Worm (Caenorhabditis elegans) whole organism, L2 larva: ENCODE results near the gene F58B4.5.

Experiments
- C34F6.9 ChIP-seq: fragments of 150-350 bp; optimal IDR thresholded peaks from 2 replicates; lab custom pipeline; 2014; ENCODE audit warnings: missing biosample characterization, missing genetic modification characterization
- F13H6.1 ChIP-seq: sonication (generic microtip); optimal IDR thresholded peaks from 2 replicates; lab custom pipeline; 2016; ENCODE audit warnings: missing genetic modification characterization, missing compliant biosample characterization
- R02D3.7 ChIP-seq: fragments of 150-350 bp; optimal IDR thresholded peaks from 2 replicates; lab custom pipeline; 2014; ENCODE audit warnings: missing biosample characterization, missing genetic modification characterization
- Y55F3AM.14 ChIP-seq: fragments of 200-800 bp; sonication (Bioruptor generic); optimal IDR thresholded peaks from 2 replicates; lab custom pipeline; 2018; ENCODE audit warnings: mild to moderate bottlenecking, missing genetic modification characterization, missing compliant biosample characterization
- ZK546.5 ChIP-seq: sonication (generic microtip); optimal IDR thresholded peaks from 2 replicates; lab custom pipeline; 2017; ENCODE audit warnings: missing biosample characterization, missing genetic modification characterization
- aly-2 ChIP-seq: fragments of 150-350 bp; optimal IDR thresholded peaks from 2 replicates; lab custom pipeline; 2014; ENCODE audit warnings: missing biosample characterization, missing genetic modification characterization
- ama-1 ChIP-seq: fragments of 150-350 bp; optimal IDR thresholded peaks from 2 replicates; lab custom pipeline; 2018; ENCODE audit warnings: inconsistent platforms
- blmp-1 ChIP-seq: sonication (generic microtip); optimal IDR thresholded peaks from 2 replicates; lab custom pipeline; 2017; ENCODE audit warnings: missing genetic modification characterization, mild to moderate bottlenecking, missing compliant biosample characterization, antibody characterized with exemption, moderate library complexity; ENCODE audit not compliant: insufficient read depth
- ceh-82 ChIP-seq: fragments of 150-350 bp; optimal IDR thresholded peaks from 2 replicates; lab custom pipeline; 2014; ENCODE audit warnings: missing biosample characterization, missing genetic modification characterization
- crh-2 ChIP-seq: sonication (generic microtip); optimal IDR thresholded peaks from 2 replicates; lab custom pipeline; 2017; ENCODE audit warnings: missing biosample characterization, missing genetic modification characterization
- egl-27 ChIP-seq: sonication (generic microtip); optimal IDR thresholded peaks from 3 replicates; lab custom pipeline; 2017; ENCODE audit warnings: missing biosample characterization, missing genetic modification reagents, missing genetic modification characterization
- elt-1 ChIP-seq: fragments of 150-350 bp; optimal IDR thresholded peaks from 2 replicates; lab custom pipeline; 2014; ENCODE audit warnings: missing biosample characterization, missing genetic modification characterization
- elt-3 ChIP-seq: sonication (generic microtip); optimal IDR thresholded peaks from 2 replicates; lab custom pipeline; 2017; ENCODE audit warnings: missing biosample characterization, missing genetic modification characterization
- gmeb-1 ChIP-seq: fragments of 150-350 bp; optimal IDR thresholded peaks from 2 replicates; lab custom pipeline; 2014; ENCODE audit warnings: missing biosample characterization, missing genetic modification characterization
- lin-11 ChIP-seq: fragments of 150-350 bp; sonication (generic microtip); optimal IDR thresholded peaks from 2 replicates; lab custom pipeline; 2014; ENCODE audit warnings: missing biosample characterization, missing genetic modification characterization, inconsistent platforms, mixed read lengths
- lin-13 ChIP-seq: fragments of 150-350 bp; optimal IDR thresholded peaks from 2 replicates; lab custom pipeline; 2014; ENCODE audit warnings: missing biosample characterization, missing genetic modification reagents, missing genetic modification characterization
- lin-39 ChIP-seq: fragments of 150-350 bp; optimal IDR thresholded peaks from 2 replicates; lab custom pipeline; 2014; ENCODE audit warnings: missing biosample characterization, missing genetic modification reagents, missing genetic modification characterization
- lsy-2 ChIP-seq, 2 experiments: fragments of 150-350 bp in 1 of 2; sonication (generic microtip) in 1 of 2; optimal IDR thresholded peaks; 2 replicates each; lab custom pipeline; 2014 to 2017; ENCODE audit warnings: missing biosample characterization in 2 of 2, missing genetic modification characterization in 2 of 2
- mab-5 ChIP-seq: fragments of 150-350 bp; optimal IDR thresholded peaks from 2 replicates; lab custom pipeline; 2014; ENCODE audit warnings: missing biosample characterization, missing genetic modification characterization
- mdl-1 ChIP-seq, 2 experiments: fragments of 150-350 bp in 1 of 2; sonication (generic microtip) in 1 of 2; optimal IDR thresholded peaks; 2 replicates each; lab custom pipeline; 2017; ENCODE audit warnings: missing biosample characterization in 2 of 2, missing genetic modification characterization in 2 of 2
- nhr-10 ChIP-seq: sonication (generic microtip); optimal IDR thresholded peaks from 2 replicates; lab custom pipeline; 2017; ENCODE audit warnings: missing biosample characterization, missing genetic modification characterization
- nhr-11 ChIP-seq: fragments of 150-350 bp; optimal IDR thresholded peaks from 2 replicates; lab custom pipeline; 2014; ENCODE audit warnings: missing biosample characterization, missing genetic modification characterization
- nhr-12 ChIP-seq: fragments of 150-350 bp; optimal IDR thresholded peaks from 2 replicates; lab custom pipeline; 2014; ENCODE audit warnings: missing biosample characterization, missing genetic modification characterization
- nhr-129 ChIP-seq: fragments of 150-350 bp; optimal IDR thresholded peaks from 2 replicates; lab custom pipeline; 2014; ENCODE audit warnings: missing biosample characterization, missing genetic modification characterization
- nhr-21 ChIP-seq: fragments of 150-350 bp; optimal IDR thresholded peaks from 2 replicates; lab custom pipeline; 2014; ENCODE audit warnings: missing biosample characterization, missing genetic modification characterization
- nhr-23 ChIP-seq: fragments of 150-350 bp; optimal IDR thresholded peaks from 2 replicates; lab custom pipeline; 2014; ENCODE audit warnings: missing biosample characterization, missing genetic modification reagents, missing genetic modification characterization
- nhr-25 ChIP-seq: fragments of 150-350 bp; sonication (generic microtip); optimal IDR thresholded peaks from 3 replicates; lab custom pipeline; 2014; ENCODE audit warnings: missing biosample characterization, missing genetic modification characterization
- peb-1 ChIP-seq: fragments of 150-350 bp; optimal IDR thresholded peaks from 2 replicates; lab custom pipeline; 2014; ENCODE audit warnings: missing biosample characterization, missing genetic modification characterization
- sem-4 ChIP-seq: fragments of 150-350 bp; optimal IDR thresholded peaks from 2 replicates; lab custom pipeline; 2014; ENCODE audit warnings: missing biosample characterization, missing genetic modification reagents, missing genetic modification characterization
- skn-1 ChIP-seq: sonication (generic microtip); optimal IDR thresholded peaks from 2 replicates; lab custom pipeline; 2017; ENCODE audit warnings: missing biosample characterization, missing genetic modification characterization
- sma-3 ChIP-seq: sonication (generic microtip); optimal IDR thresholded peaks from 2 replicates; lab custom pipeline; 2016; ENCODE audit warnings: missing genetic modification reagents, missing genetic modification characterization, missing compliant biosample characterization
- sma-9 ChIP-seq, 2 experiments: fragments of 150-350 bp in 1 of 2; sonication (generic microtip) in 1 of 2; optimal IDR thresholded peaks; 2 replicates each; lab custom pipeline; 2014 to 2016; ENCODE audit warnings: missing genetic modification characterization in 2 of 2, mild to moderate bottlenecking in 1 of 2, missing biosample characterization in 1 of 2, missing compliant biosample characterization in 1 of 2, missing genetic modification reagents in 1 of 2, moderate library complexity in 1 of 2
- snpc-4 ChIP-seq: fragments of 150-350 bp; optimal IDR thresholded peaks from 2 replicates; lab custom pipeline; 2014; ENCODE audit warnings: missing biosample characterization, missing genetic modification characterization
- unc-39 ChIP-seq: fragments of 150-350 bp; optimal IDR thresholded peaks from 2 replicates; lab custom pipeline; 2014; ENCODE audit warnings: missing biosample characterization, missing genetic modification characterization
- unc-55 ChIP-seq: fragments of 150-350 bp; sonication (generic microtip); optimal IDR thresholded peaks from 3 replicates; lab custom pipeline; 2014; ENCODE audit warnings: missing biosample characterization, missing genetic modification reagents, missing genetic modification characterization
- unc-62 ChIP-seq: fragments of 150-350 bp; optimal IDR thresholded peaks from 2 replicates; lab custom pipeline; 2014; ENCODE audit warnings: missing biosample characterization, missing genetic modification reagents, missing genetic modification characterization
- zag-1 ChIP-seq: fragments of 150-350 bp; optimal IDR thresholded peaks from 2 replicates; lab custom pipeline; 2014; ENCODE audit warnings: missing biosample characterization, missing genetic modification characterization
- ztf-1 ChIP-seq: fragments of 200-800 bp; sonication (Bioruptor generic); conservative IDR thresholded peaks from 2 replicates; pipeline ENCODE4 v1.3.6; 2022; ENCODE audit warnings: missing genetic modification characterization, missing compliant biosample characterization
- ztf-11 ChIP-seq: sonication (generic microtip); optimal IDR thresholded peaks from 2 replicates; lab custom pipeline; 2017; ENCODE audit warnings: missing biosample characterization, missing genetic modification characterization

Gene F58B4.5

DNA sequence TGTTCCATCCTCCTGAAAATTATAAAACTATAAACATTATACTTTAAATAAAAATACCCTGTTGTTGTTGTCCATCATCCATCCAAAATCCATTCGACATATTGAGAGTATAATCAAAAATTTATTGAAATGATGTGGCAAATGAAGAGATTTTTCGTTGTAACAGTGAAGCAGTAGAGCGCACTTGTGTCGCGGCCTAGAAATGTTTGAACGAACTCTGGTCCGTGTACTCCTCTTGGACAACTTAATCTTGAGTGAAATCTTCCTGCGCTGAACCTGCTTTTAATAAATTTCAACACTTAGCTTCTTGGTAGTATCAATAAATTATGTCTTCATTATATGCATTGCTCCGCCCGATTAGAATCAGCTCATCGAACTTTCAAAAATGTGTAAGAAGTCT is 37.9 kb upstream of the F58B4.5 start, which contains the start of the genes F32D8.14 and F32D8.5 (continued):
- TF ChIP-seq lin-39 (tag; lab: Kevin White, UChicago) = no peak
- TF ChIP-seq sma-3 (GFP tag; lab: Kevin White, UChicago) = peak; percentile 84
- TF ChIP-seq nhr-25 (tag; lab: Kevin White, UChicago) = peak; percentile 76
- peak; percentile 73 for TF ChIP-seq ZK546.5 (tag; lab: Kevin White, UChicago)
- TF ChIP-seq mab-5 = peak; percentile 23
- TF ChIP-seq unc-39 = no peak
- TF ChIP-seq nhr-12 (tag; lab: Kevin White, UChicago) = no peak
- TF ChIP-seq nhr-23 (tag; lab: Kevin White, UChicago) = no peak
- peak; percentile 88 for TF ChIP-seq unc-55 (GFP tag; lab: Kevin White, UChicago)
- no peak for TF ChIP-seq elt-1
- TF ChIP-seq ztf-11 (tag; lab: Kevin White, UChicago) = no peak
- peak; percentile 70 for TF ChIP-seq blmp-1 (tag; lab: Kevin White, UChicago)
- peak; percentile 93 for TF ChIP-seq C34F6.9
- peak; percentile 2 for TF ChIP-seq egl-27 (tag; lab: Kevin White, UChicago)
- no peak for TF ChIP-seq R02D3.7 (tag; lab: Kevin White, UChicago)
- TF ChIP-seq lin-11 (tag; lab: Kevin White, UChicago) = peak; percentile 56
- peak; percentile 74 for TF ChIP-seq sem-4 (tag; lab: Kevin White, UChicago)
- TF ChIP-seq ama-1 (lab: Kevin White, UChicago) = no peak
- no peak for TF ChIP-seq nhr-11 (tag; lab: Kevin White, UChicago)
- no peak for TF ChIP-seq ztf-1 (GFP tag; lab: Robert Waterston, UW)
- TF ChIP-seq peb-1 (tag; lab: Kevin White, UChicago) = no peak
- peak; percentile 85 for TF ChIP-seq lin-13 (GFP tag; lab: Kevin White, UChicago)
- TF ChIP-seq unc-62 (GFP tag; lab: Kevin White, UChicago) = no peak
- no peak for TF ChIP-seq Y55F3AM.14 (GFP tag; lab: Kevin White, UChicago)
- TF ChIP-seq F13H6.1 = peak; percentile 85
- TF ChIP-seq nhr-21 (tag; lab: Kevin White, UChicago) = peak; percentile 69
- TF ChIP-seq mdl-1 (tag; optimal IDR thresholded peaks at IDR 0.05; lab: Kevin White, UChicago) = no peak
- peak; percentile 56 to 89 for TF ChIP-seq lsy-2 (tag; optimal IDR thresholded peaks at IDR 0.05; lab: Kevin White, UChicago)
- no peak for TF ChIP-seq elt-3

DNA sequence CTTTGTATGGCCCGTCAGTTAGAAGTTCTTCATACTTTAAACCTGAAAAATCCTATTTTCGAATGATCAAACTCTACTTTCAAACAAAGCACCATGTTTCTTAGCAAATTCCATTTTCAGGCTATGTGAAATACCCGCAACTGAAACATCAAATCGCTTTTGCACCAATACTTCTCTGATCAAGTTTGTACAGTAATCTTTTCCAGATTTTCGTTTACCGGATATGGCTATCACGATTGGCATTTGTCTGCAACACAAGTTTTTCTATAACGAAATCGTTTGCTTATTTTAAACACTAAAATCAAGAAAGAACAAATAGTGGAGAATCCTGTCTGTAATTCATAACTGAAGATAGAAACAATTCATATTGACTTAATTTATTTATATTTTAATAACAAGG is 36.2 kb upstream of the F58B4.5 start, which contains the start of gene F32D8.13:
TSS of gene F32D8.13 (minus strand) at position 249 of the 400 bp plus-strand sequence.
- TF ChIP-seq nhr-25 (tag; lab: Kevin White, UChicago) = peak; percentile 17
- no peak for TF ChIP-seq unc-39
- peak; percentile 0 for TF ChIP-seq gmeb-1 (tag; lab: Kevin White, UChicago)
- TF ChIP-seq ZK546.5 (tag; lab: Kevin White, UChicago) = peak; percentile 10
- peak in 1 of 2 experiments; percentile 0 for TF ChIP-seq lsy-2 (tag; optimal IDR thresholded peaks at IDR 0.05; lab: Kevin White, UChicago)
- TF ChIP-seq F13H6.1 = no peak
- no peak for TF ChIP-seq peb-1 (tag; lab: Kevin White, UChicago)
- TF ChIP-seq nhr-23 (tag; lab: Kevin White, UChicago) = no peak
- TF ChIP-seq ama-1 (lab: Kevin White, UChicago) = peak; percentile 56

DNA sequence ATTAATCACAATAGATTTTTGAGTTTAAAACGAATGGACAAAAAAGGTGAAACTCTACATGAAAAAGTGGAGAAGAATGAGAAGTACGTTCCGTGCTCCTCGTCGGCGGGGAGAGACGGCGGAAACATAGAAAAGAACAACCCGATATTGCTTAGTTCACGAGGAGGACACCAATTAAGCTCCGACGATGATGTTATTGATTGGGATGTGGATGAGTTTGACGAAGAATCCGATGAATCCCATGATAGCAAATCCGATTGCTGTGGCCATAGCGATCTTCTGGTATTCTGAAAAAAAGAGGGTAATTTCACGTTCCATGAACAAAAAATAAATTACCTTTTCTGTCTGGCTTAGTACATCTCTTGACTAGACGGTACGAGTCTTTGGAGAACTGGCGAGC is 35.8 kb upstream of the F58B4.5 start:
- no peak for TF ChIP-seq skn-1 (tag; lab: Kevin White, UChicago)

DNA sequence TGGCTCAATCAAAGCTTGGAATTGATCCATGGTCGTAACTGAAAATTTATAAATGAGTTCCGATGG is 35.6 kb upstream of the F58B4.5 start, which contains the start of gene sec-61.G:
TSS of gene sec-61.G (minus strand) at position 38 of the 66 bp plus-strand sequence.
- TF ChIP-seq aly-2 (tag; lab: Kevin White, UChicago) (no peak), snpc-4 (tag; lab: Kevin White, UChicago) (no peak), unc-55 (GFP tag; lab: Kevin White, UChicago) (no peak), elt-3 (no peak), sma-9 (GFP tag; optimal IDR thresholded peaks at IDR 0.05; lab: Kevin White, UChicago) (no peak), sma-9 (tag; optimal IDR thresholded peaks at IDR 0.05; lab: Kevin White, UChicago) (no peak), crh-2 (tag; lab: Kevin White, UChicago) (no peak), blmp-1 (tag; lab: Kevin White, UChicago) (no peak), lsy-2 (tag; optimal IDR thresholded peaks at IDR 0.05; lab: Kevin White, UChicago) (no peak), ceh-82 (no peak), nhr-23 (tag; lab: Kevin White, UChicago) (no peak), ztf-11 (tag; lab: Kevin White, UChicago) (no peak), sma-3 (GFP tag; lab: Kevin White, UChicago) (no peak), zag-1 (tag; lab: Kevin White, UChicago) (no peak), nhr-129 (tag; lab: Kevin White, UChicago) (no peak), Y55F3AM.14 (GFP tag; lab: Kevin White, UChicago) (no peak), nhr-12 (tag; lab: Kevin White, UChicago) (no peak), nhr-10 (tag; lab: Kevin White, UChicago) (no peak), F13H6.1 (no peak), ZK546.5 (tag; lab: Kevin White, UChicago) (no peak)
